Fruit fly (Drosophila melanogaster): ENCODE results near the gene CG33642.

- TF ChIP-seq ttk (optimal IDR thresholded peaks at IDR 0.05), result no peak
- no peak for TF ChIP-seq Sin3A (optimal IDR thresholded peaks at IDR 0.05)
These were observed 18.6 kb upstream of the CG33642 start for dm6 chr2L:13510870-13511867.
